Fruit fly (Drosophila melanogaster) Kc167 (cell line): ENCODE data around the gene CG14694.

ENCODE experiments used
- Myc ChIP-seq: fragments of >200 bp; optimal IDR thresholded peaks from 2 replicates; lab custom pipeline; 2017; ENCODE audit warnings: missing external identifiers
- Sin3A ChIP-seq: fragments of >200 bp; optimal IDR thresholded peaks from 2 replicates; lab custom pipeline; 2018; ENCODE audit warnings: missing external identifiers
- h ChIP-seq: fragments of >200 bp; optimal IDR thresholded peaks from 3 replicates; lab custom pipeline; 2018; ENCODE audit warnings: missing external identifiers
- insv ChIP-seq: fragments of >200 bp; optimal IDR thresholded peaks from 3 replicates; lab custom pipeline; 2018; ENCODE audit warnings: missing external identifiers
- psq ChIP-seq: fragments of >200 bp; optimal IDR thresholded peaks from 2 replicates; lab custom pipeline; 2017; ENCODE audit warnings: missing external identifiers
- ttk ChIP-seq: sonication (Bioruptor generic); optimal IDR thresholded peaks from 2 replicates; lab custom pipeline; 2017; ENCODE audit warnings: missing external identifiers

- TF ChIP-seq Myc, result no peak
- TF ChIP-seq insv (lab: Kevin White, UChicago), result no peak
- TF ChIP-seq ttk (lab: Kevin White, UChicago), result no peak
- no peak for TF ChIP-seq Sin3A (lab: Kevin White, UChicago)
- TF ChIP-seq psq (lab: Kevin White, UChicago), result no peak
- no peak for TF ChIP-seq h (lab: Kevin White, UChicago)
Observed at dm6 chr3R:10888633-10889519, 29.3 kb upstream of the CG14694 start.
